Worm (Caenorhabditis elegans) whole organism, L2 larva: Measurements from ENCODE around the gene cosa-1.
A peak's percentile ranks its signal among the peaks of the same experiment; 100 is the strongest.

Experiments used
- C34F6.9 ChIP-seq: fragments of 150-350 bp; optimal IDR thresholded peaks from 2 replicates; lab custom pipeline; 2014; ENCODE audit warnings: missing biosample characterization, missing genetic modification characterization
- F13H6.1 ChIP-seq: sonication (generic microtip); optimal IDR thresholded peaks from 2 replicates; lab custom pipeline; 2016; ENCODE audit warnings: missing genetic modification characterization, missing compliant biosample characterization
- R02D3.7 ChIP-seq: fragments of 150-350 bp; optimal IDR thresholded peaks from 2 replicates; lab custom pipeline; 2014; ENCODE audit warnings: missing biosample characterization, missing genetic modification characterization
- Y55F3AM.14 ChIP-seq: fragments of 200-800 bp; sonication (Bioruptor generic); optimal IDR thresholded peaks from 2 replicates; lab custom pipeline; 2018; ENCODE audit warnings: mild to moderate bottlenecking, missing genetic modification characterization, missing compliant biosample characterization
- ZK546.5 ChIP-seq: sonication (generic microtip); optimal IDR thresholded peaks from 2 replicates; lab custom pipeline; 2017; ENCODE audit warnings: missing biosample characterization, missing genetic modification characterization
- alr-1 ChIP-seq: fragments of 150-350 bp; optimal IDR thresholded peaks from 2 replicates; lab custom pipeline; 2014; ENCODE audit warnings: missing biosample characterization, missing genetic modification characterization
- aly-2 ChIP-seq: fragments of 150-350 bp; optimal IDR thresholded peaks from 2 replicates; lab custom pipeline; 2014; ENCODE audit warnings: missing biosample characterization, missing genetic modification characterization
- ama-1 ChIP-seq: fragments of 150-350 bp; optimal IDR thresholded peaks from 2 replicates; lab custom pipeline; 2018; ENCODE audit warnings: inconsistent platforms
- blmp-1 ChIP-seq: sonication (generic microtip); optimal IDR thresholded peaks from 2 replicates; lab custom pipeline; 2017; ENCODE audit warnings: missing genetic modification characterization, mild to moderate bottlenecking, missing compliant biosample characterization, antibody characterized with exemption, moderate library complexity; ENCODE audit not compliant: insufficient read depth
- ceh-16 ChIP-seq: fragments of 150-350 bp; optimal IDR thresholded peaks from 2 replicates; lab custom pipeline; 2014; ENCODE audit warnings: missing biosample characterization, missing genetic modification characterization
- ceh-82 ChIP-seq: fragments of 150-350 bp; optimal IDR thresholded peaks from 2 replicates; lab custom pipeline; 2014; ENCODE audit warnings: missing biosample characterization, missing genetic modification characterization
- crh-2 ChIP-seq: sonication (generic microtip); optimal IDR thresholded peaks from 2 replicates; lab custom pipeline; 2017; ENCODE audit warnings: missing biosample characterization, missing genetic modification characterization
- dmd-4 ChIP-seq: sonication (generic microtip); optimal IDR thresholded peaks from 2 replicates; lab custom pipeline; 2017; ENCODE audit warnings: missing biosample characterization, missing genetic modification characterization
- elt-1 ChIP-seq: fragments of 150-350 bp; optimal IDR thresholded peaks from 2 replicates; lab custom pipeline; 2014; ENCODE audit warnings: missing biosample characterization, missing genetic modification characterization
- elt-3 ChIP-seq: sonication (generic microtip); optimal IDR thresholded peaks from 2 replicates; lab custom pipeline; 2017; ENCODE audit warnings: missing biosample characterization, missing genetic modification characterization
- fos-1 ChIP-seq: fragments of 150-350 bp; optimal IDR thresholded peaks from 2 replicates; lab custom pipeline; 2014; ENCODE audit warnings: missing biosample characterization, missing genetic modification characterization
- lin-11 ChIP-seq: fragments of 150-350 bp; sonication (generic microtip); optimal IDR thresholded peaks from 2 replicates; lab custom pipeline; 2014; ENCODE audit warnings: missing biosample characterization, missing genetic modification characterization, inconsistent platforms, mixed read lengths
- lin-13 ChIP-seq: fragments of 150-350 bp; optimal IDR thresholded peaks from 2 replicates; lab custom pipeline; 2014; ENCODE audit warnings: missing biosample characterization, missing genetic modification reagents, missing genetic modification characterization
- lin-39 ChIP-seq: fragments of 150-350 bp; optimal IDR thresholded peaks from 2 replicates; lab custom pipeline; 2014; ENCODE audit warnings: missing biosample characterization, missing genetic modification reagents, missing genetic modification characterization
- lsy-2 ChIP-seq, 2 experiments: fragments of 150-350 bp in 1 of 2; sonication (generic microtip) in 1 of 2; optimal IDR thresholded peaks; 2 replicates each; lab custom pipeline; 2014 to 2017; ENCODE audit warnings: missing biosample characterization in 2 of 2, missing genetic modification characterization in 2 of 2
- mbf-1 ChIP-seq: sonication (generic microtip); optimal IDR thresholded peaks from 2 replicates; lab custom pipeline; 2017; ENCODE audit warnings: missing biosample characterization, missing genetic modification characterization
- nhr-10 ChIP-seq: sonication (generic microtip); optimal IDR thresholded peaks from 2 replicates; lab custom pipeline; 2017; ENCODE audit warnings: missing biosample characterization, missing genetic modification characterization
- nhr-11 ChIP-seq: fragments of 150-350 bp; optimal IDR thresholded peaks from 2 replicates; lab custom pipeline; 2014; ENCODE audit warnings: missing biosample characterization, missing genetic modification characterization
- nhr-12 ChIP-seq: fragments of 150-350 bp; optimal IDR thresholded peaks from 2 replicates; lab custom pipeline; 2014; ENCODE audit warnings: missing biosample characterization, missing genetic modification characterization
- nhr-129 ChIP-seq: fragments of 150-350 bp; optimal IDR thresholded peaks from 2 replicates; lab custom pipeline; 2014; ENCODE audit warnings: missing biosample characterization, missing genetic modification characterization
- nhr-21 ChIP-seq: fragments of 150-350 bp; optimal IDR thresholded peaks from 2 replicates; lab custom pipeline; 2014; ENCODE audit warnings: missing biosample characterization, missing genetic modification characterization
- nhr-23 ChIP-seq: fragments of 150-350 bp; optimal IDR thresholded peaks from 2 replicates; lab custom pipeline; 2014; ENCODE audit warnings: missing biosample characterization, missing genetic modification reagents, missing genetic modification characterization
- nhr-237 ChIP-seq: fragments of 150-350 bp; optimal IDR thresholded peaks from 2 replicates; lab custom pipeline; 2014; ENCODE audit warnings: missing biosample characterization, missing genetic modification characterization
- nhr-25 ChIP-seq: fragments of 150-350 bp; sonication (generic microtip); optimal IDR thresholded peaks from 3 replicates; lab custom pipeline; 2014; ENCODE audit warnings: missing biosample characterization, missing genetic modification characterization
- nhr-6 ChIP-seq: fragments of 150-350 bp; optimal IDR thresholded peaks from 2 replicates; lab custom pipeline; 2014; ENCODE audit warnings: missing biosample characterization, missing genetic modification characterization
- nhr-77 ChIP-seq: fragments of 150-350 bp; optimal IDR thresholded peaks from 2 replicates; lab custom pipeline; 2014; ENCODE audit warnings: missing biosample characterization, missing genetic modification characterization
- peb-1 ChIP-seq: fragments of 150-350 bp; optimal IDR thresholded peaks from 2 replicates; lab custom pipeline; 2014; ENCODE audit warnings: missing biosample characterization, missing genetic modification characterization
- sem-4 ChIP-seq: fragments of 150-350 bp; optimal IDR thresholded peaks from 2 replicates; lab custom pipeline; 2014; ENCODE audit warnings: missing biosample characterization, missing genetic modification reagents, missing genetic modification characterization
- skn-1 ChIP-seq: sonication (generic microtip); optimal IDR thresholded peaks from 2 replicates; lab custom pipeline; 2017; ENCODE audit warnings: missing biosample characterization, missing genetic modification characterization
- sma-3 ChIP-seq: sonication (generic microtip); optimal IDR thresholded peaks from 2 replicates; lab custom pipeline; 2016; ENCODE audit warnings: missing genetic modification reagents, missing genetic modification characterization, missing compliant biosample characterization
- sma-9 ChIP-seq, 2 experiments: fragments of 150-350 bp in 1 of 2; sonication (generic microtip) in 1 of 2; optimal IDR thresholded peaks; 2 replicates each; lab custom pipeline; 2014 to 2016; ENCODE audit warnings: missing genetic modification characterization in 2 of 2, mild to moderate bottlenecking in 1 of 2, missing biosample characterization in 1 of 2, missing compliant biosample characterization in 1 of 2, missing genetic modification reagents in 1 of 2, moderate library complexity in 1 of 2
- unc-39 ChIP-seq: fragments of 150-350 bp; optimal IDR thresholded peaks from 2 replicates; lab custom pipeline; 2014; ENCODE audit warnings: missing biosample characterization, missing genetic modification characterization
- unc-55 ChIP-seq: fragments of 150-350 bp; sonication (generic microtip); optimal IDR thresholded peaks from 3 replicates; lab custom pipeline; 2014; ENCODE audit warnings: missing biosample characterization, missing genetic modification reagents, missing genetic modification characterization
- zag-1 ChIP-seq: fragments of 150-350 bp; optimal IDR thresholded peaks from 2 replicates; lab custom pipeline; 2014; ENCODE audit warnings: missing biosample characterization, missing genetic modification characterization
- ztf-1 ChIP-seq: fragments of 200-800 bp; sonication (Bioruptor generic); conservative IDR thresholded peaks from 2 replicates; pipeline ENCODE4 v1.3.6; 2022; ENCODE audit warnings: missing genetic modification characterization, missing compliant biosample characterization
- ztf-11 ChIP-seq: sonication (generic microtip); optimal IDR thresholded peaks from 2 replicates; lab custom pipeline; 2017; ENCODE audit warnings: missing biosample characterization, missing genetic modification characterization
- ztf-4 ChIP-seq: fragments of 150-350 bp; optimal IDR thresholded peaks from 2 replicates; lab custom pipeline; 2014; ENCODE audit warnings: missing biosample characterization, missing genetic modification characterization

Gene cosa-1

ce11 chrIII:2746553-2746952 lies 20.6 kb downstream of the cosa-1 start, which contains the start of gene Y71H2AM.14:
Gene Y71H2AM.14, minus strand, starts transcription at chrIII:2746653.
- TF ChIP-seq nhr-23 (tag; lab: Kevin White, UChicago) (no peak), fos-1 (tag; lab: Kevin White, UChicago) (peak; percentile 51), sem-4 (tag; lab: Kevin White, UChicago) (no peak)
- TF ChIP-seq, all 48 proteins: peak for 1

ce11 chrIII:2756260-2756659 lies 30.3 kb downstream of the cosa-1 start, which contains the start of gene gldi-9:
Gene gldi-9, minus strand, starts transcription at chrIII:2756360.
- TF ChIP-seq elt-3 (tag; lab: Kevin White, UChicago) (no peak), lsy-2 (tag; optimal IDR thresholded peaks at IDR 0.05; lab: Kevin White, UChicago) (no peak), ceh-82 (tag; lab: Kevin White, UChicago) (no peak), nhr-25 (tag; lab: Kevin White, UChicago) (no peak)
- TF ChIP-seq, all 48 proteins: peak for 0

- TF ChIP-seq ama-1 (lab: Kevin White, UChicago) (no peak), aly-2 (tag; lab: Kevin White, UChicago) (no peak), mbf-1 (tag; lab: Kevin White, UChicago) (no peak), nhr-12 (tag; lab: Kevin White, UChicago) (no peak), blmp-1 (tag; lab: Kevin White, UChicago) (no peak)
These were observed 31.6 kb downstream of the cosa-1 start for ce11 chrIII:2757478-2757877.

- no peak for TF ChIP-seq lsy-2 (tag; optimal IDR thresholded peaks at IDR 0.05; lab: Kevin White, UChicago)
- no peak for TF ChIP-seq sma-3
These were observed 32.2 kb downstream of the cosa-1 start for ce11 chrIII:2758092-2758491.

- TF ChIP-seq unc-39 = no peak
- peak; percentile 63 for TF ChIP-seq fos-1 (tag; lab: Kevin White, UChicago)
- TF ChIP-seq, all 48 proteins: peak for 1
These were observed 33.4 kb downstream of the cosa-1 start for ce11 chrIII:2759308-2759707.

- TF ChIP-seq elt-3 (tag; lab: Kevin White, UChicago) (no peak), alr-1 (no peak), ceh-82 (tag; lab: Kevin White, UChicago) (no peak), sem-4 (tag; lab: Kevin White, UChicago) (no peak), fos-1 (tag; lab: Kevin White, UChicago) (peak; percentile 88), F13H6.1 (peak; percentile 59), ztf-4 (no peak), Y55F3AM.14 (GFP tag; lab: Kevin White, UChicago) (no peak), elt-1 (no peak), nhr-23 (tag; lab: Kevin White, UChicago) (no peak), zag-1 (no peak), lin-39 (tag; lab: Kevin White, UChicago) (no peak), blmp-1 (tag; lab: Kevin White, UChicago) (peak; percentile 26), nhr-10 (tag; lab: Kevin White, UChicago) (no peak), sma-3 (no peak), nhr-6 (tag; lab: Kevin White, UChicago) (no peak), peb-1 (tag; lab: Kevin White, UChicago) (no peak), nhr-77 (tag; lab: Kevin White, UChicago) (no peak), ztf-11 (tag; lab: Kevin White, UChicago) (no peak), ZK546.5 (tag; lab: Kevin White, UChicago) (no peak), lsy-2 (tag; optimal IDR thresholded peaks at IDR 0.05; lab: Kevin White, UChicago) (no peak), ztf-1 (no peak), R02D3.7 (tag; lab: Kevin White, UChicago) (no peak), crh-2 (tag; lab: Kevin White, UChicago) (peak; percentile 50), aly-2 (tag; lab: Kevin White, UChicago) (no peak), C34F6.9 (tag; lab: Kevin White, UChicago) (no peak), lin-11 (tag; lab: Kevin White, UChicago) (no peak), unc-39 (no peak), nhr-21 (tag; lab: Kevin White, UChicago) (no peak), lin-13 (GFP tag; lab: Kevin White, UChicago) (no peak), ceh-16 (tag; lab: Kevin White, UChicago) (no peak), nhr-11 (tag; lab: Kevin White, UChicago) (no peak), nhr-12 (tag; lab: Kevin White, UChicago) (no peak), nhr-237 (no peak), skn-1 (tag; lab: Kevin White, UChicago) (no peak), unc-55 (GFP tag; lab: Kevin White, UChicago) (no peak), nhr-129 (tag; lab: Kevin White, UChicago) (no peak), sma-9 (GFP tag; optimal IDR thresholded peaks at IDR 0.05; lab: Kevin White, UChicago) (peak; percentile 58), sma-9 (tag; optimal IDR thresholded peaks at IDR 0.05; lab: Kevin White, UChicago) (no peak), dmd-4 (no peak)
These were observed 34.8 kb downstream of the cosa-1 start, which contains the start of gene pho-9 for ce11 chrIII:2760726-2761125. Gene pho-9, minus strand, starts transcription at chrIII:2760816.
